Worm (Caenorhabditis elegans): ENCODE data around the gene srab-24.

Gene srab-24

DNA sequence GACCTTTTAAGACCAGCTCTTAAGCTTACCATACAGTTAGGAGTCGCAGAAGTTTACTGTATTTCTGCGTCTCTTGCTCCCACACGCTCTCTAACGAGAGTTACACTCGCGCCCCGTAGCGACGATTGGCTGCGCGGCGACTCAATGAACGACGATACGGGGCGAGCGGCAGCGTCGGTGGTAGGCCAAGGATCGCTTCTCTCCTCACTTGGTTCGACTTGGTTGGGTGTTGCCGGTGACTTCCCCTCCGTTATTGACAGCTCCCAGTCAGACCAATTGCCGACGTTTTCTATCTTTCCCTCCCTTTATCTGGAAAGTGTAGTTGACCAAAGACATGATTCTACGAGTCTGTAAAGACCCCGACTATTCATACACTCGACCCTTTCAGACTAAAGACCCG, 5.6 kb upstream of the srab-24 start:
- TF ChIP-seq hlh-6 (tag; optimal IDR thresholded peaks at IDR 0.05) (no peak), ceh-30 (tag; optimal IDR thresholded peaks at IDR 0.05) (no peak), hlh-30 (tag; optimal IDR thresholded peaks at IDR 0.05; ENCODE audit: insufficient read depth) (no peak), tbx-2 (tag; optimal IDR thresholded peaks at IDR 0.05) (no peak), nfya-1 (tag; optimal IDR thresholded peaks at IDR 0.05) (no peak), lim-6 (tag; optimal IDR thresholded peaks at IDR 0.05) (no peak), npax-4 (tag; optimal IDR thresholded peaks at IDR 0.05) (no peak), ceh-48 (tag; optimal IDR thresholded peaks at IDR 0.05) (no peak), ceh-14 (tag; optimal IDR thresholded peaks at IDR 0.05) (no peak), unc-42 (tag; optimal IDR thresholded peaks at IDR 0.05) (no peak), hlh-15 (tag; optimal IDR thresholded peaks at IDR 0.05) (no peak), ama-1 (optimal IDR thresholded peaks at IDR 0.05) (no peak), pros-1 (tag; optimal IDR thresholded peaks at IDR 0.05) (no peak)

DNA sequence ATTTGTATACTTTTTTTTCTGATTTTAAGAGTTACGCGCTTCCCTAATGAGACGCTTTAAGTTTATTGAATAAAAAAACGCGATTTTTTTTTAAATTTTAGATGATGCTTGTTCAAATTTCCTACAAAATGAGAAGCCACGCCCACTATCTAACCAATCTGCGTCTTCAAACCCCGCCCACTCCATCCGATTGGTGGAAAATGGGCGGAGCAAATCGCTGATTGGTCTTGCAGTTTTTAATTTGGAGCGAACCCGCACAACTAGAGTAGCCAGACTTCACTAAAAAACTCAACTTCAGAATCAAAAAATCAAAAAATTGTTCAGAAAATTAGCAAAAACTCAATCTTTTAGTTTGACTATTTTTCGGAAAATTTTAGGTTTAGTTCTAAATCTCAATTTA, 566 bp downstream of the srab-24 start:
- TF ChIP-seq nfya-1 (tag; optimal IDR thresholded peaks at IDR 0.05), result peak; percentile 90
- TF ChIP-seq pqm-1 (tag; optimal IDR thresholded peaks at IDR 0.05), result no peak
- no peak for TF ChIP-seq pros-1 (tag; optimal IDR thresholded peaks at IDR 0.05)
- no peak for TF ChIP-seq eyg-1 (tag; optimal IDR thresholded peaks at IDR 0.05)
- TF ChIP-seq nhr-232 (tag; optimal IDR thresholded peaks at IDR 0.05), result no peak
- TF ChIP-seq unc-55 (GFP tag; optimal IDR thresholded peaks at IDR 0.05), result no peak
- no peak for TF ChIP-seq ceh-14 (tag; optimal IDR thresholded peaks at IDR 0.05)
- no peak for TF ChIP-seq ztf-16 (tag; optimal IDR thresholded peaks at IDR 0.05)
- no peak for TF ChIP-seq pha-4 (tag; optimal IDR thresholded peaks at IDR 0.05)

ce11 chrIV:14244357-14244756, 5.7 kb downstream of the srab-24 start, which contains the start of gene Y64G10A.2:
Gene Y64G10A.2 (minus strand): TSS chrIV:14244457.
- no peak for TF ChIP-seq fkh-6 (tag; optimal IDR thresholded peaks at IDR 0.05)
- TF ChIP-seq T23F11.4 (GFP tag; optimal IDR thresholded peaks at IDR 0.05), result no peak
- no peak for TF ChIP-seq tbx-7 (tag; optimal IDR thresholded peaks at IDR 0.05)
- TF ChIP-seq nhr-232 (tag; optimal IDR thresholded peaks at IDR 0.05), result no peak
- TF ChIP-seq sox-4 (tag; optimal IDR thresholded peaks at IDR 0.05), result no peak
- TF ChIP-seq unc-55 (GFP tag; optimal IDR thresholded peaks at IDR 0.05), result no peak
- TF ChIP-seq sdc-2 (tag; optimal IDR thresholded peaks at IDR 0.05), result no peak
- TF ChIP-seq K09A11.1 (tag; optimal IDR thresholded peaks at IDR 0.05; ENCODE audit: insufficient read depth), result no peak
- no peak for TF ChIP-seq ceh-6 (GFP tag; optimal IDR thresholded peaks at IDR 0.05)
- no peak for TF ChIP-seq odd-2 (tag; optimal IDR thresholded peaks at IDR 0.05)
- no peak for TF ChIP-seq ama-1 (optimal IDR thresholded peaks at IDR 0.05)
- no peak for TF ChIP-seq dve-1 (tag; optimal IDR thresholded peaks at IDR 0.05)
- TF ChIP-seq eyg-1 (tag; optimal IDR thresholded peaks at IDR 0.05), result no peak
- no peak for TF ChIP-seq pha-4 (tag; optimal IDR thresholded peaks at IDR 0.05)
- no peak for TF ChIP-seq fkh-10 (GFP tag; optimal IDR thresholded peaks at IDR 0.05)
- TF ChIP-seq fax-1 (tag; optimal IDR thresholded peaks at IDR 0.05), result no peak
- no peak for TF ChIP-seq ttx-3 (tag; optimal IDR thresholded peaks at IDR 0.05)
- TF ChIP-seq nfya-1 (tag; optimal IDR thresholded peaks at IDR 0.05), result no peak
- TF ChIP-seq ceh-9 (tag; optimal IDR thresholded peaks at IDR 0.05), result no peak

ce11 chrIV:14241382-14242122, 8.5 kb downstream of the srab-24 start, which contains the start of gene Y64G10A.10:
Gene Y64G10A.10 (minus strand): TSS chrIV:14241432.
- TF ChIP-seq hlh-6 (tag; optimal IDR thresholded peaks at IDR 0.05) (no peak), pax-1 (tag; optimal IDR thresholded peaks at IDR 0.05) (no peak), ceh-2 (tag; optimal IDR thresholded peaks at IDR 0.05) (no peak), ceh-6 (GFP tag; optimal IDR thresholded peaks at IDR 0.05) (no peak), pqm-1 (tag; optimal IDR thresholded peaks at IDR 0.05) (no peak), pha-2 (tag; optimal IDR thresholded peaks at IDR 0.05) (no peak), ttx-3 (tag; optimal IDR thresholded peaks at IDR 0.05) (no peak), unc-42 (tag; optimal IDR thresholded peaks at IDR 0.05) (no peak), ceh-34 (tag; optimal IDR thresholded peaks at IDR 0.05) (no peak), syd-9 (tag; optimal IDR thresholded peaks at IDR 0.05) (no peak), sox-2 (GFP tag; IDR thresholded peaks at IDR 0.05) (no peak), pag-3 (tag; optimal IDR thresholded peaks at IDR 0.05; ENCODE audit: borderline replicate concordance) (no peak), ets-4 (tag; optimal IDR thresholded peaks at IDR 0.05) (no peak), ama-1 (optimal IDR thresholded peaks at IDR 0.05) (no peak), ceh-19 (GFP tag; optimal IDR thresholded peaks at IDR 0.05) (no peak), K09A11.1 (tag; optimal IDR thresholded peaks at IDR 0.05; ENCODE audit: insufficient read depth) (no peak), ceh-22 (tag; optimal IDR thresholded peaks at IDR 0.05) (no peak), C08G9.2 (tag; optimal IDR thresholded peaks at IDR 0.05) (no peak)

Measured in whole organism, late embryonic.